Worm (Caenorhabditis elegans) whole organism, early embryonic: ENCODE measurements around the gene C01G6.4.

Source experiments
- B0310.2 ChIP-seq: sonication (generic microtip); optimal IDR thresholded peaks from 2 replicates; lab custom pipeline; 2016; ENCODE audit warnings: mild to moderate bottlenecking, missing genetic modification characterization, missing compliant biosample characterization
- F13C5.2 ChIP-seq: sonication (generic microtip); optimal IDR thresholded peaks from 2 replicates; lab custom pipeline; 2017; ENCODE audit warnings: mild to moderate bottlenecking, missing genetic modification characterization, inconsistent platforms, missing compliant biosample characterization
- aly-1 ChIP-seq: sonication (generic microtip); optimal IDR thresholded peaks from 2 replicates; lab custom pipeline; 2016; ENCODE audit warnings: missing genetic modification characterization, missing compliant biosample characterization
- ama-1 ChIP-seq: fragments of 150-350 bp; optimal IDR thresholded peaks from 2 replicates; lab custom pipeline; 2014
- ceh-13 ChIP-seq: fragments of 200-800 bp; sonication (Bioruptor generic); optimal IDR thresholded peaks from 2 replicates; lab custom pipeline; 2018; ENCODE audit warnings: mild to moderate bottlenecking, missing genetic modification characterization, missing compliant biosample characterization
- ceh-36 ChIP-seq: sonication (generic microtip); optimal IDR thresholded peaks from 2 replicates; lab custom pipeline; 2016; ENCODE audit warnings: missing genetic modification characterization, inconsistent platforms, missing compliant biosample characterization
- ets-7 ChIP-seq: sonication (generic microtip); optimal IDR thresholded peaks from 2 replicates; lab custom pipeline; 2016; ENCODE audit warnings: missing genotype, missing genetic modification characterization, missing compliant biosample characterization
- flt-1 ChIP-seq: fragments of 200-800 bp; sonication (Bioruptor generic); IDR thresholded peaks from 2 replicates; pipeline ENCODE4 v1.3.6; 2022; ENCODE audit warnings: missing genetic modification characterization, missing compliant biosample characterization
- hmbx-1 ChIP-seq: sonication (generic microtip); optimal IDR thresholded peaks from 2 replicates; lab custom pipeline; 2016; ENCODE audit warnings: mild to moderate bottlenecking, missing genetic modification characterization, missing compliant biosample characterization
- hmg-4 ChIP-seq: fragments of 200-800 bp; sonication (Bioruptor generic); optimal IDR thresholded peaks from 2 replicates; lab custom pipeline; 2018; ENCODE audit warnings: mild to moderate bottlenecking, missing genetic modification characterization, missing compliant biosample characterization
- pes-1 ChIP-seq: fragments of 200-800 bp; sonication (Bioruptor generic); IDR thresholded peaks from 2 replicates; pipeline ENCODE4 v1.3.6; 2022; ENCODE audit warnings: missing genetic modification reagents, missing genetic modification characterization, missing compliant biosample characterization
- scrt-1 ChIP-seq: fragments of 200-800 bp; sonication (Bioruptor generic); IDR thresholded peaks from 2 replicates; pipeline ENCODE4 v1.3.6; 2022; ENCODE audit warnings: missing genetic modification characterization, missing compliant biosample characterization
- sea-1 ChIP-seq: fragments of 200-800 bp; sonication (Bioruptor generic); conservative IDR thresholded peaks from 2 replicates; pipeline ENCODE4 v1.3.6; 2022; ENCODE audit warnings: missing genetic modification characterization, missing compliant biosample characterization
- tbx-11 ChIP-seq: fragments of 200-800 bp; sonication (Bioruptor generic); IDR thresholded peaks from 2 replicates; pipeline ENCODE4 v1.3.6; 2022; ENCODE audit warnings: missing genetic modification characterization, missing compliant biosample characterization
- tbx-37 ChIP-seq: fragments of 200-800 bp; sonication (Bioruptor generic); conservative IDR thresholded peaks from 2 replicates; pipeline ENCODE4 v1.3.6; 2022; ENCODE audit warnings: missing genetic modification reagents, missing genetic modification characterization, missing compliant biosample characterization
- tra-4 ChIP-seq: sonication (generic microtip); optimal IDR thresholded peaks from 2 replicates; lab custom pipeline; 2017; ENCODE audit warnings: missing genetic modification characterization, missing compliant biosample characterization

Gene C01G6.4

DNA sequence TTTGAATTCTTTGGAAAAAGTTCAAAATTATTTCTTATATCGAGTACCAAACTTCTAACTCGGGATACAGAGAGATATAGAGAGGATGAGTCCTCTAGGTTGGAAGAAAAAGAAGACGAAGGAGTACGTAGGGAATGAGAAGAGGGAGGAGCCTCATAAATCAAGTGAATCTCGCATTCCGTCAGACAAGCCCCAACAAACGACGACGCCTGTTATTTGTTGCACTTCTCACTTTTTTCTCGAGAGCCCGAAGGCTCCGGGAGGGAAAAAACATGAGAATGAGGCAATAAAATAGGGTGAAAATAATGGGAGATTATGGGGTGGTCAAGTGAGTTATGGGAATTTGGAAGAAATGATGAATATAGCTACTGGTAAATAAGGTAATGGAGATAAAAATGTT, 26.8 kb upstream of the C01G6.4 start:
- TF ChIP-seq F13C5.2 (no peak), tra-4 (tag; lab: Kevin White, UChicago) (no peak), ama-1 (lab: Kevin White, UChicago) (no peak), flt-1 (GFP tag; lab: Robert Waterston, UW) (no peak), ceh-36 (tag; lab: Kevin White, UChicago) (no peak), B0310.2 (no peak), hmg-4 (GFP tag; lab: Kevin White, UChicago) (no peak), tbx-37 (GFP tag; lab: Robert Waterston, UW) (no peak), sea-1 (GFP tag; lab: Robert Waterston, UW) (no peak), hmbx-1 (tag; lab: Kevin White, UChicago) (no peak), pes-1 (no peak), ets-7 (tag; lab: Kevin White, UChicago) (no peak), aly-1 (tag; lab: Kevin White, UChicago) (no peak), ceh-13 (GFP tag; lab: Kevin White, UChicago) (no peak), tbx-11 (no peak)

ce11 chrII:9295678-9296077, 22.8 kb upstream of the C01G6.4 start, which contains the start of gene C01G6.9:
TSS of gene C01G6.9 (minus strand) at chrII:9295818.
- no peak for TF ChIP-seq sea-1 (GFP tag; lab: Robert Waterston, UW)
- TF ChIP-seq ets-7 (tag; lab: Kevin White, UChicago) = no peak
- TF ChIP-seq pes-1 = no peak
- no peak for TF ChIP-seq B0310.2
- TF ChIP-seq tbx-37 (GFP tag; lab: Robert Waterston, UW) = no peak
- TF ChIP-seq hmbx-1 (tag; lab: Kevin White, UChicago) = no peak
- no peak for TF ChIP-seq ama-1 (lab: Kevin White, UChicago)
- TF ChIP-seq scrt-1 = no peak
- no peak for TF ChIP-seq ceh-36 (tag; lab: Kevin White, UChicago)

DNA sequence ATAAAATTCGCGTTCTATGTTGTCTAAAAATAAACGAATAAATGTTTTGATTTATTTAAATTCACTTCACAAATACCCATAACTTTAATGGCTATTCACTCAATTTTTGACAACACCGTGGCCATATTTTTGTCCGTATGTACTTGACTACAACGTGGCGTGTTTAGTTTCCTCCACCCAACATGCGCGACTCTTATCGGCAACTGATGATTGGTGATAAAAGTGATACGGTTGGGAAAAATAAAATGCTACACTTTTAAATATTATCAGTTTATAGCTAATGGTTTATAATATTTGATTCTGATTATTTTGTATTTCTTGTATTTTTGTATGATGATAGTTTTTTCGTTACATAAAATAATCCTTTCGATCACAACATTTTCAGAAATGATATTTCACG, 18.8 kb upstream of the C01G6.4 start, which contains the start of gene acs-7:
Gene acs-7 (plus strand): TSS at position 386 of the 400 bp plus-strand sequence.
- no peak for TF ChIP-seq hmg-4 (GFP tag; lab: Kevin White, UChicago)
- TF ChIP-seq scrt-1 = no peak
- TF ChIP-seq ceh-13 (GFP tag; lab: Kevin White, UChicago) = no peak
- TF ChIP-seq tbx-37 (GFP tag; lab: Robert Waterston, UW) = no peak

- no peak for TF ChIP-seq aly-1 (tag; lab: Kevin White, UChicago)
- no peak for TF ChIP-seq hmbx-1 (tag; lab: Kevin White, UChicago)
- no peak for TF ChIP-seq scrt-1
These were observed 16.3 kb upstream of the C01G6.4 start for ce11 chrII:9289127-9289526.

DNA sequence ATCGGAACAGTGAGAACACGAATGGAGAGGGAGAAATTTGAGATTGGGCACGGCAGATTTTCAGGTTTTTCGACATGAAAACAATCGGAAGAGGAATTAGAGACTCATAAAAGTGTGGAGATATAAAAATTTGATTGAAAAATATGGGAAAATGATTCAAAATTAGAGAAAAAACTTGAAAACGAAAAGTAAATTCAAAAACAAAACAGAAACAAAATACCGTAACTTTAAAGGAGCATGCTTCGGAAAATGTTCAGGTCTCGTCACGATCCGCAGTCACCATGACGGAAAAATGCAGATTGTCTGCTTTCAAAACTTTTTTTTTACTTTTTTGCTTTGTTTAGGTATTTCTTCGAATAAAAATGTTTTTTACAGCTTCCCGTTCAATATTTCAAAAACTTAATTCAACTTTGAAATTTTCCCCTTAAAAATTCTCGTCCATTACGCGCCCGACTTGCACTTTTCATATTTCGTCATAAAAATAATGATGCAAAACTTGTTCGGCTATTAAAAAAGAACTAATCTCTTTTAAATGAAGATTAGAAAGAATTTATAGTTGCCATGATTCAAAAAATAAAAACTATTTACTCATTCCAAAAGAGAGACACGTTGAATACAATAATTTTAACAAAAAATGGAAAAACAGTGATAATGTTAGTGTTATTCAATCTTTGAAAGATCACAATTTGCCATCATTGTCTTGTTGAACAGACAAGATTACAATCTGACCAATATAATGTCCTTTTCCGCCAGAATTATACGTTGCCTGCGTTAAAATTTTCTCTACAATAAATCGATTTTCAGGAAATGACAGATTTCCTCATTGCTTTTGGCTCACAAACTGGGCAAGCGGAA, 12.6 kb upstream of the C01G6.4 start, which contains the start of gene mtrr-1:
Gene mtrr-1 (plus strand): TSS at position 805 of the 855 bp plus-strand sequence.
- no peak for TF ChIP-seq ets-7 (tag; lab: Kevin White, UChicago)
- TF ChIP-seq scrt-1 = no peak
- no peak for TF ChIP-seq flt-1 (GFP tag; lab: Robert Waterston, UW)
- no peak for TF ChIP-seq tra-4 (tag; lab: Kevin White, UChicago)
- no peak for TF ChIP-seq hmg-4 (GFP tag; lab: Kevin White, UChicago)
- no peak for TF ChIP-seq pes-1
- no peak for TF ChIP-seq tbx-11

- TF ChIP-seq ets-7 (tag; lab: Kevin White, UChicago) = no peak
- 0 out of 2 replicates have a peak, but pooled peaks have one; percentile 10 for TF ChIP-seq tbx-37 (GFP tag; lab: Robert Waterston, UW)
- TF ChIP-seq F13C5.2 = no peak
- 0 out of 2 replicates have a peak, but pooled peaks have one; percentile 6 for TF ChIP-seq sea-1 (GFP tag; lab: Robert Waterston, UW)
These were observed 11.7 kb upstream of the C01G6.4 start for ce11 chrII:9284358-9285170.

ce11 chrII:9283668-9284357, 11.0 kb upstream of the C01G6.4 start:
- 0 out of 2 replicates have a peak, but pooled peaks have one; percentile 11 for TF ChIP-seq tbx-11
- no peak for TF ChIP-seq flt-1 (GFP tag; lab: Robert Waterston, UW)
- no peak for TF ChIP-seq ceh-13 (GFP tag; lab: Kevin White, UChicago)

DNA sequence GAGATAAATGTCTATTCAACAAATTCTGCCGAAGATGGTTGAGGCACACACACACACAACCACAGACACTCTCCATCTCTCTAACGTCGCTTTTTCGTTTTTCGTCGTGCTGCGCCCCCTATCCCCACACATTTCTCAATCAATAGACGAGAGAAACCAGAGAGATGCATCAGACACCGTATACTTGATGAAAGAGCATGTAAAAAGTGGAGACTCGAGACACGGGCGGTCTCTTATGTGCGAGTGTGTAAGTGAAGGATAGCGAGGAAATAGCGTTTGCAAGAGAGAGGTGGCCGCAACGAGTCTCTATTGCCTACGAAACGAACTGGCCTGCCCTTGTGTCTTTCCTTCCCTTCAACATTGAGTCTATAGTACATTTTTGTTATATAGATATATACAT, 9.9 kb upstream of the C01G6.4 start:
- TF ChIP-seq pes-1 = no peak
- TF ChIP-seq F13C5.2 = peak; percentile 72
- TF ChIP-seq hmg-4 (GFP tag; lab: Kevin White, UChicago) = peak; percentile 90
- no peak for TF ChIP-seq hmbx-1 (tag; lab: Kevin White, UChicago)
- TF ChIP-seq sea-1 (GFP tag; lab: Robert Waterston, UW) = 0 out of 2 replicates have a peak, but pooled peaks have one; percentile 38
- TF ChIP-seq aly-1 (tag; lab: Kevin White, UChicago) = no peak
